Worm (Caenorhabditis elegans): ENCODE data around the gene F31A3.3.

ce11 chrX:17518293-17518692 is 15.6 kb downstream of the F31A3.3 start:
- no peak for TF ChIP-seq bed-1 (GFP tag; IDR thresholded peaks at IDR 0.05)
- no peak for TF ChIP-seq ztf-22 (GFP tag; optimal IDR thresholded peaks at IDR 0.05)
- no peak for TF ChIP-seq madf-8 (GFP tag; conservative IDR thresholded peaks at IDR 0.05)
- TF ChIP-seq F33H1.4 (GFP tag; IDR thresholded peaks at IDR 0.05): no peak
- TF ChIP-seq hrde-1 (tag; optimal IDR thresholded peaks at IDR 0.05; ENCODE audit: borderline replicate concordance): no peak
- TF ChIP-seq unc-62 (GFP tag; optimal IDR thresholded peaks at IDR 0.05): no peak
- TF ChIP-seq attf-6 (GFP tag; IDR thresholded peaks at IDR 0.05): no peak
- TF ChIP-seq unc-130 (GFP tag; optimal IDR thresholded peaks at IDR 0.05): no peak
- no peak for TF ChIP-seq mes-4 (tag; optimal IDR thresholded peaks at IDR 0.05)

Data from whole organism, young adult.